Fruit fly (Drosophila melanogaster): ENCODE measurements around the gene Syx7.

DNA sequence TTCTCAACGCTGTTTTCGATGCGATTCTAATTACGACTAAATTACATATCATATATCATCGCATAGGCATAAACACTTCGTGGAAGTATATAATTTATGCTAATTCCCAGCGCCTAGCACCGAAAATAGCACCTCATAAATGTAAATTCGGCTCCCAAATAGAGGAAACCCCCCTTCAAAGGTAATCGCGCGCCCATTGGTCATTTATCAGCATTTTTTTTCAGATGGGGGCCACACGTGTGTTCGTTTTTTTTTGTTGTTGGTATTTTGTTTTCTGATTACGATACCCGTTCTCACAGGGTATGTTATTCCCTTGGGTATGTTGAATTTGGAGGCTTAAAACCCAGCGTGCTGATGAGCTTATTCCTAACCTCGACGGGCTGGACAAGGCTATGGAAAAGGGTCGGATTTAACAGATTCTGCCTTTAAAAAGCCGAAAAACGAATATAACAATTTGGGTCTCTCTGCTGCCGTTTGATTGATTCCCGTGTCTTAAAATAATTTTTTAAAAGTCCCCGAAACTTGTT lies 28.6 kb upstream of the Syx7 start:
- TF ChIP-seq CG33017 (tag; optimal IDR thresholded peaks at IDR 0.05) (no peak), ovo (GFP tag; optimal IDR thresholded peaks at IDR 0.05) (no peak), CG7101 (tag; optimal IDR thresholded peaks at IDR 0.05) (no peak), kay (GFP tag; ENCODE audit: borderline replicate concordance) (no peak), tj (GFP tag; optimal IDR thresholded peaks at IDR 0.05) (no peak), Mnt (GFP tag; optimal IDR thresholded peaks at IDR 0.05) (no peak), cnc (optimal IDR thresholded peaks at IDR 0.05) (no peak), toe (GFP tag; optimal IDR thresholded peaks at IDR 0.05) (no peak), bab1 (GFP tag; optimal IDR thresholded peaks at IDR 0.05) (no peak), CG7045 (GFP tag; optimal IDR thresholded peaks at IDR 0.05) (no peak), pad (GFP tag; optimal IDR thresholded peaks at IDR 0.05) (no peak), CG5204 (GFP tag; optimal IDR thresholded peaks at IDR 0.05) (no peak)

All from whole organism, adult.